Fruit fly (Drosophila melanogaster) whole organism, adult: ENCODE data around the gene Veneno.

Experiments
- CG11617 ChIP-seq: fragments of 200-800 bp; sonication (Bioruptor generic); optimal IDR thresholded peaks from 2 replicates; lab custom pipeline; 2017; ENCODE audit warnings: mild to moderate bottlenecking, missing biosample characterization, missing genetic modification reagents, missing genetic modification characterization
- CG12768 ChIP-seq: fragments of 200-800 bp; sonication (Bioruptor generic); optimal IDR thresholded peaks from 2 replicates; lab custom pipeline; 2017; ENCODE audit warnings: missing biosample characterization, missing genetic modification characterization, mild to moderate bottlenecking, moderate library complexity, missing genetic modification reagents
- CG14711 ChIP-seq: fragments of 200-800 bp; sonication (Bioruptor generic); optimal IDR thresholded peaks from 2 replicates; lab custom pipeline; 2018; ENCODE audit warnings: missing biosample characterization, mild to moderate bottlenecking, missing genetic modification characterization, moderate library complexity
- CG1620 ChIP-seq: fragments of 200-800 bp; sonication (Bioruptor generic); optimal IDR thresholded peaks from 2 replicates; lab custom pipeline; 2016; ENCODE audit warnings: missing biosample characterization, missing genetic modification characterization
- CG33017 ChIP-seq: fragments of 200-800 bp; sonication (Bioruptor generic); optimal IDR thresholded peaks from 2 replicates; lab custom pipeline; 2018; ENCODE audit warnings: missing biosample characterization, mild to moderate bottlenecking, missing genetic modification characterization, moderate library complexity
- CG5204 ChIP-seq: fragments of 200-800 bp; sonication (Bioruptor generic); optimal IDR thresholded peaks from 2 replicates; lab custom pipeline; 2016; ENCODE audit warnings: missing biosample characterization, missing genetic modification characterization
- CG7045 ChIP-seq: fragments of 200-800 bp; sonication (Bioruptor generic); optimal IDR thresholded peaks from 2 replicates; lab custom pipeline; 2017; ENCODE audit warnings: missing biosample characterization, mild to moderate bottlenecking, missing genetic modification characterization
- CG7101 ChIP-seq: fragments of 200-800 bp; sonication (Bioruptor generic); optimal IDR thresholded peaks from 2 replicates; lab custom pipeline; 2018; ENCODE audit warnings: missing biosample characterization, mild to moderate bottlenecking, missing genetic modification characterization, moderate library complexity
- Clk ChIP-seq: fragments of 200-800 bp; sonication (Bioruptor generic); optimal IDR thresholded peaks from 2 replicates; lab custom pipeline; 2017; ENCODE audit warnings: missing biosample characterization, missing genetic modification characterization
- Crg-1 ChIP-seq: fragments of 200-800 bp; sonication (Bioruptor generic); optimal IDR thresholded peaks from 2 replicates; lab custom pipeline; 2016; ENCODE audit warnings: missing biosample characterization, missing genetic modification characterization
- Hr96 ChIP-seq: fragments of 200-800 bp; sonication (Bioruptor generic); optimal IDR thresholded peaks from 2 replicates; lab custom pipeline; 2016; ENCODE audit warnings: missing biosample characterization, missing genetic modification characterization
- Mnt ChIP-seq: fragments of 200-800 bp; sonication (Bioruptor generic); optimal IDR thresholded peaks from 2 replicates; lab custom pipeline; 2016; ENCODE audit warnings: missing biosample characterization, mild to moderate bottlenecking, missing genetic modification characterization
- bab1 ChIP-seq: fragments of 200-800 bp; sonication (Bioruptor generic); optimal IDR thresholded peaks from 3 replicates; lab custom pipeline; 2019; ENCODE audit warnings: missing biosample characterization, mild to moderate bottlenecking, missing genetic modification characterization, moderate library complexity
- cic ChIP-seq: fragments of 200-800 bp; sonication (Bioruptor generic); optimal IDR thresholded peaks from 2 replicates; lab custom pipeline; 2017; ENCODE audit warnings: missing biosample characterization, mild to moderate bottlenecking, missing genetic modification characterization, moderate library complexity
- cnc ChIP-seq, 2 experiments: fragments of >200 bp; optimal IDR thresholded peaks; 2 replicates each; lab custom pipeline; 2017
- kay ChIP-seq: fragments of 200-800 bp; sonication (Bioruptor generic); peaks from one replicate; lab custom pipeline; 2016; ENCODE audit warnings: missing biosample characterization, missing genetic modification characterization, borderline replicate concordance
- ovo ChIP-seq: fragments of 200-800 bp; sonication (Bioruptor generic); optimal IDR thresholded peaks from 2 replicates; lab custom pipeline; 2016; ENCODE audit warnings: missing biosample characterization, missing genetic modification characterization
- pad ChIP-seq: fragments of 200-800 bp; sonication (Bioruptor generic); optimal IDR thresholded peaks from 3 replicates; lab custom pipeline; 2017; ENCODE audit warnings: missing biosample characterization, missing genetic modification characterization, mild to moderate bottlenecking, moderate library complexity, missing genetic modification reagents
- tj ChIP-seq: fragments of 200-800 bp; sonication (Bioruptor generic); optimal IDR thresholded peaks from 3 replicates; lab custom pipeline; 2017; ENCODE audit warnings: missing biosample characterization, mild to moderate bottlenecking, missing genetic modification characterization, moderate library complexity
- toe ChIP-seq: fragments of 200-800 bp; sonication (Bioruptor generic); optimal IDR thresholded peaks from 2 replicates; lab custom pipeline; 2016; ENCODE audit warnings: missing biosample characterization, missing genetic modification characterization

Veneno gene

dm6 chr3R:8354969-8355368 is 7.4 kb downstream of the Veneno start:
- peak; percentile 19 for TF ChIP-seq CG5204 (GFP tag; lab: Kevin White, UChicago)
- TF ChIP-seq Crg-1 = no peak
- TF ChIP-seq CG7045 (GFP tag; lab: Kevin White, UChicago) = peak; percentile 19
- TF ChIP-seq tj = no peak
- TF ChIP-seq Clk (GFP tag; lab: Kevin White, UChicago) = no peak
- TF ChIP-seq pad (GFP tag; lab: Kevin White, UChicago) = no peak
- no peak for TF ChIP-seq Mnt

- TF ChIP-seq pad (GFP tag; lab: Kevin White, UChicago) (peak; percentile 27), CG7045 (GFP tag; lab: Kevin White, UChicago) (no peak), bab1 (peak; percentile 80), cnc (optimal IDR thresholded peaks at IDR 0.05; lab: Kevin White, UChicago) (no peak), cic (GFP tag; lab: Kevin White, UChicago) (peak; percentile 32), CG14711 (tag; lab: Kevin White, UChicago) (peak; percentile 77), kay (GFP tag; lab: Kevin White, UChicago) (peak; percentile 90), CG11617 (GFP tag; lab: Kevin White, UChicago) (no peak), CG12768 (GFP tag; lab: Kevin White, UChicago) (no peak), ovo (GFP tag; lab: Kevin White, UChicago) (no peak), Mnt (no peak), CG1620 (GFP tag; lab: Kevin White, UChicago) (no peak), Clk (GFP tag; lab: Kevin White, UChicago) (no peak), toe (no peak), CG7101 (tag; lab: Kevin White, UChicago) (peak; percentile 76), Hr96 (no peak), CG5204 (GFP tag; lab: Kevin White, UChicago) (no peak), CG33017 (tag; lab: Kevin White, UChicago) (peak; percentile 55), tj (peak; percentile 72), Crg-1 (no peak)
These were observed 7.9 kb downstream of the Veneno start for dm6 chr3R:8354458-8354857.

dm6 chr3R:8353994-8354393 is 8.4 kb downstream of the Veneno start:
- no peak for TF ChIP-seq CG11617 (GFP tag; lab: Kevin White, UChicago)
- TF ChIP-seq Mnt = no peak
- no peak for TF ChIP-seq ovo (GFP tag; lab: Kevin White, UChicago)
- peak; percentile 39 for TF ChIP-seq CG5204 (GFP tag; lab: Kevin White, UChicago)
- peak; percentile 67 for TF ChIP-seq Hr96
- no peak for TF ChIP-seq tj
- TF ChIP-seq cnc (optimal IDR thresholded peaks at IDR 0.05; lab: Kevin White, UChicago) = no peak
- no peak for TF ChIP-seq Crg-1
- TF ChIP-seq kay (GFP tag; lab: Kevin White, UChicago) = no peak
- TF ChIP-seq Clk (GFP tag; lab: Kevin White, UChicago) = no peak
- TF ChIP-seq toe = peak; percentile 45
- no peak for TF ChIP-seq CG1620 (GFP tag; lab: Kevin White, UChicago)
- TF ChIP-seq CG12768 (GFP tag; lab: Kevin White, UChicago) = peak; percentile 94

dm6 chr3R:8352961-8353728 is 9.2 kb downstream of the Veneno start:
- TF ChIP-seq cic (GFP tag; lab: Kevin White, UChicago) = peak; percentile 92
- peak; percentile 62 for TF ChIP-seq tj
- no peak for TF ChIP-seq CG7045 (GFP tag; lab: Kevin White, UChicago)
- TF ChIP-seq pad (GFP tag; lab: Kevin White, UChicago) = no peak
- TF ChIP-seq Clk (GFP tag; lab: Kevin White, UChicago) = no peak
- peak; percentile 92 for TF ChIP-seq kay (GFP tag; lab: Kevin White, UChicago)
- TF ChIP-seq toe = peak; percentile 40
- TF ChIP-seq CG5204 (GFP tag; lab: Kevin White, UChicago) = no peak
- TF ChIP-seq CG12768 (GFP tag; lab: Kevin White, UChicago) = peak; percentile 43
- no peak for TF ChIP-seq cnc (optimal IDR thresholded peaks at IDR 0.05; lab: Kevin White, UChicago)
- TF ChIP-seq ovo (GFP tag; lab: Kevin White, UChicago) = no peak
- no peak for TF ChIP-seq CG11617 (GFP tag; lab: Kevin White, UChicago)
- no peak for TF ChIP-seq CG33017 (tag; lab: Kevin White, UChicago)
- TF ChIP-seq CG7101 (tag; lab: Kevin White, UChicago) = no peak
- no peak for TF ChIP-seq Hr96
- no peak for TF ChIP-seq bab1
- peak; percentile 51 for TF ChIP-seq Mnt
- TF ChIP-seq CG14711 (tag; lab: Kevin White, UChicago) = no peak
- no peak for TF ChIP-seq CG1620 (GFP tag; lab: Kevin White, UChicago)
- TF ChIP-seq Crg-1 = no peak

dm6 chr3R:8349449-8350115 is 12.8 kb downstream of the Veneno start, which contains the start of gene Atg13:
Gene Atg13 (plus strand): TSS chr3R:8349815.
- TF ChIP-seq Hr96 (no peak), Clk (GFP tag; lab: Kevin White, UChicago) (no peak), bab1 (peak; percentile 46), CG7045 (GFP tag; lab: Kevin White, UChicago) (no peak), Mnt (peak; percentile 21), cnc (optimal IDR thresholded peaks at IDR 0.05; lab: Kevin White, UChicago) (no peak), CG5204 (GFP tag; lab: Kevin White, UChicago) (no peak), CG33017 (tag; lab: Kevin White, UChicago) (no peak), kay (GFP tag; lab: Kevin White, UChicago) (no peak), ovo (GFP tag; lab: Kevin White, UChicago) (no peak), pad (GFP tag; lab: Kevin White, UChicago) (peak; percentile 18), CG1620 (GFP tag; lab: Kevin White, UChicago) (peak; percentile 56), CG7101 (tag; lab: Kevin White, UChicago) (peak; percentile 7), CG12768 (GFP tag; lab: Kevin White, UChicago) (peak; percentile 69), toe (peak; percentile 63), cic (GFP tag; lab: Kevin White, UChicago) (peak; percentile 14), CG11617 (GFP tag; lab: Kevin White, UChicago) (peak; percentile 45), Crg-1 (no peak), tj (peak; percentile 45)
